Worm (Caenorhabditis elegans) whole organism, young adult: ENCODE measurements around the gene C33D9.3.

ENCODE experiments used
- B0336.3 ChIP-seq: fragments of 200-800 bp; sonication (Bioruptor generic); IDR thresholded peaks from 2 replicates; pipeline ENCODE4 v1.3.6; 2022; ENCODE audit warnings: missing genetic modification characterization, missing compliant biosample characterization
- C17E4.6 ChIP-seq: fragments of 200-800 bp; sonication (Bioruptor generic); IDR thresholded peaks from 2 replicates; pipeline ENCODE4 v1.3.6; 2022; ENCODE audit warnings: missing genetic modification reagents, missing genetic modification characterization, missing compliant biosample characterization
- F23B12.7 ChIP-seq: sonication (generic microtip); optimal IDR thresholded peaks from 2 replicates; lab custom pipeline; 2017; ENCODE audit warnings: missing genetic modification characterization, mild to moderate bottlenecking, missing compliant biosample characterization, antibody characterized with exemption, moderate library complexity; ENCODE audit not compliant: insufficient read depth
- F33H1.4 ChIP-seq: fragments of 200-800 bp; sonication (Bioruptor generic); IDR thresholded peaks from 2 replicates; pipeline ENCODE4 v1.3.6; 2022; ENCODE audit warnings: missing genetic modification reagents, missing genetic modification characterization, missing compliant biosample characterization
- F39B2.1 ChIP-seq: fragments of 200-800 bp; sonication (Bioruptor generic); IDR thresholded peaks from 2 replicates; pipeline ENCODE4 v1.3.6; 2022; ENCODE audit warnings: missing genetic modification reagents, missing genetic modification characterization, missing compliant biosample characterization
- F52B5.7 ChIP-seq: sonication (generic microtip); optimal IDR thresholded peaks from 2 replicates; lab custom pipeline; 2016; ENCODE audit warnings: mild to moderate bottlenecking, missing genetic modification characterization, missing compliant biosample characterization
- F57C9.4 ChIP-seq: sonication (generic microtip); optimal IDR thresholded peaks from 2 replicates; lab custom pipeline; 2017; ENCODE audit warnings: mild to moderate bottlenecking, missing genetic modification characterization, missing compliant biosample characterization
- K12H6.12 ChIP-seq: fragments of 200-800 bp; sonication (Bioruptor generic); optimal IDR thresholded peaks from 2 replicates; lab custom pipeline; 2018; ENCODE audit warnings: mild to moderate bottlenecking, missing genetic modification characterization, missing compliant biosample characterization
- T07F8.4 ChIP-seq: sonication (generic microtip); optimal IDR thresholded peaks from 2 replicates; lab custom pipeline; 2016; ENCODE audit warnings: mild to moderate bottlenecking, missing genetic modification characterization, moderate library complexity, missing compliant biosample characterization
- Y67H2A.10 ChIP-seq: fragments of 200-800 bp; sonication (Bioruptor generic); conservative IDR thresholded peaks from 2 replicates; pipeline ENCODE4 v1.3.6; 2022; ENCODE audit warnings: missing genetic modification reagents, missing genetic modification characterization, missing compliant biosample characterization
- Y79H2A.3 ChIP-seq: fragments of 200-800 bp; sonication (Bioruptor generic); conservative IDR thresholded peaks from 2 replicates; pipeline ENCODE4 v1.3.6; 2022; ENCODE audit warnings: missing genetic modification reagents, missing genetic modification characterization, missing compliant biosample characterization
- Y95B8A.8 ChIP-seq: fragments of 200-800 bp; sonication (Bioruptor generic); IDR thresholded peaks from 2 replicates; pipeline ENCODE4 v1.3.6; 2022; ENCODE audit warnings: missing genetic modification reagents, missing genetic modification characterization, missing compliant biosample characterization
- ama-1 ChIP-seq, 3 experiments: fragments of 150-350 bp in 1 of 3; sonication (generic microtip) in 2 of 3; optimal IDR thresholded peaks; 2 replicates each; lab custom pipeline; 2014 to 2018; ENCODE audit warnings: missing biosample characterization in 2 of 3, missing genetic modification characterization in 2 of 3, missing genetic modification reagents in 2 of 3
- attf-3 ChIP-seq: fragments of 200-800 bp; sonication (Bioruptor generic); conservative IDR thresholded peaks from 2 replicates; pipeline ENCODE4 v1.3.6; 2022; ENCODE audit warnings: missing genetic modification reagents, missing genetic modification characterization, missing compliant biosample characterization
- attf-5 ChIP-seq: fragments of 200-800 bp; sonication (Bioruptor generic); optimal IDR thresholded peaks from 2 replicates; lab custom pipeline; 2018; ENCODE audit warnings: mild to moderate bottlenecking, missing genetic modification characterization, missing compliant biosample characterization
- bed-2 ChIP-seq: fragments of 200-800 bp; sonication (Bioruptor generic); IDR thresholded peaks from 2 replicates; pipeline ENCODE4 v1.3.6; 2022; ENCODE audit warnings: missing genetic modification reagents, missing genetic modification characterization, missing compliant biosample characterization
- cebp-1 ChIP-seq, 2 experiments: fragments of 200-800 bp in 1 of 2; sonication (Bioruptor generic) in 1 of 2; sonication (generic microtip) in 1 of 2; IDR thresholded peaks in 1 of 2; optimal IDR thresholded peaks in 1 of 2; 2 replicates each; pipeline versions ENCODE4 v1.3.6 to Lab custom; 2017 to 2022; ENCODE audit warnings: missing compliant biosample characterization in 2 of 2, missing genetic modification characterization in 2 of 2, mild to moderate bottlenecking in 1 of 2, missing genetic modification reagents in 1 of 2, moderate library complexity in 1 of 2
- cebp-2 ChIP-seq: fragments of 200-800 bp; sonication (Bioruptor generic); IDR thresholded peaks from 2 replicates; pipeline ENCODE4 v1.3.6; 2022; ENCODE audit warnings: missing genetic modification characterization, missing compliant biosample characterization
- fkh-3 ChIP-seq: sonication (generic microtip); optimal IDR thresholded peaks from 2 replicates; lab custom pipeline; 2016; ENCODE audit warnings: mild to moderate bottlenecking, missing genetic modification characterization, missing compliant biosample characterization
- hlh-12 ChIP-seq: sonication (generic microtip); optimal IDR thresholded peaks from 2 replicates; lab custom pipeline; 2016; ENCODE audit warnings: missing genetic modification characterization, missing compliant biosample characterization
- hmg-1.2 ChIP-seq: fragments of 200-800 bp; sonication (Bioruptor generic); IDR thresholded peaks from 2 replicates; pipeline ENCODE4 v1.3.6; 2022; ENCODE audit warnings: missing genetic modification reagents, missing genetic modification characterization, missing compliant biosample characterization
- lag-1 ChIP-seq: fragments of 200-800 bp; sonication (Bioruptor generic); IDR thresholded peaks from 2 replicates; pipeline ENCODE4 v1.3.6; 2022; ENCODE audit warnings: missing genetic modification reagents, missing genetic modification characterization, missing compliant biosample characterization
- let-526 ChIP-seq: fragments of 200-800 bp; sonication (Bioruptor generic); IDR thresholded peaks from 2 replicates; pipeline ENCODE4 v1.3.6; 2022; ENCODE audit warnings: missing genetic modification reagents, missing genetic modification characterization, missing compliant biosample characterization
- let-607 ChIP-seq, 2 experiments: fragments of 200-800 bp in 1 of 2; sonication (Bioruptor generic) in 1 of 2; sonication (generic microtip) in 1 of 2; optimal IDR thresholded peaks; 2 replicates each; lab custom pipeline; 2016 to 2018; ENCODE audit warnings: mild to moderate bottlenecking in 2 of 2, missing compliant biosample characterization in 2 of 2, missing genetic modification characterization in 2 of 2, moderate library complexity in 2 of 2, missing genotype in 1 of 2
- lin-26 ChIP-seq: fragments of 200-800 bp; sonication (Bioruptor generic); IDR thresholded peaks from 2 replicates; pipeline ENCODE4 v1.3.6; 2022; ENCODE audit warnings: missing genetic modification reagents, missing genetic modification characterization, missing compliant biosample characterization
- madf-10 ChIP-seq: sonication (generic microtip); optimal IDR thresholded peaks from 2 replicates; lab custom pipeline; 2016; ENCODE audit warnings: mild to moderate bottlenecking, missing genetic modification characterization, missing compliant biosample characterization
- madf-6 ChIP-seq: fragments of 200-800 bp; sonication (Bioruptor generic); IDR thresholded peaks from 2 replicates; pipeline ENCODE4 v1.3.6; 2022; ENCODE audit warnings: missing genetic modification reagents, missing genetic modification characterization, missing compliant biosample characterization
- mcd-1 ChIP-seq: fragments of 200-800 bp; sonication (Bioruptor generic); IDR thresholded peaks from 2 replicates; pipeline ENCODE4 v1.3.6; 2022; ENCODE audit warnings: missing genetic modification reagents, missing genetic modification characterization, missing compliant biosample characterization
- mes-4 ChIP-seq: sonication (generic microtip); optimal IDR thresholded peaks from 2 replicates; lab custom pipeline; 2016; ENCODE audit warnings: missing genotype, missing genetic modification characterization, missing compliant biosample characterization
- nfya-1 ChIP-seq: sonication (generic microtip); optimal IDR thresholded peaks from 2 replicates; lab custom pipeline; 2017; ENCODE audit warnings: antibody characterized with exemption, missing compliant biosample characterization, missing genetic modification characterization, borderline replicate concordance; ENCODE audit not compliant: insufficient read depth
- nfya-2 ChIP-seq: fragments of 200-800 bp; sonication (Bioruptor generic); IDR thresholded peaks from 2 replicates; pipeline ENCODE4 v1.3.6; 2022; ENCODE audit warnings: missing genetic modification reagents, missing genetic modification characterization, missing compliant biosample characterization
- nhr-27 ChIP-seq: fragments of 200-800 bp; sonication (Bioruptor generic); optimal IDR thresholded peaks from 2 replicates; lab custom pipeline; 2018; ENCODE audit warnings: mild to moderate bottlenecking, missing genetic modification characterization, moderate library complexity, missing compliant biosample characterization
- sea-2 ChIP-seq: fragments of 200-800 bp; sonication (Bioruptor generic); IDR thresholded peaks from 2 replicates; pipeline ENCODE4 v1.3.6; 2022; ENCODE audit warnings: missing genetic modification characterization, missing compliant biosample characterization
- somi-1 ChIP-seq: fragments of 200-800 bp; sonication (Bioruptor generic); optimal IDR thresholded peaks from 2 replicates; lab custom pipeline; 2018; ENCODE audit warnings: mild to moderate bottlenecking, missing genetic modification characterization, missing compliant biosample characterization
- tbp1 ChIP-seq: fragments of 200-800 bp; sonication (Bioruptor generic); optimal IDR thresholded peaks from 2 replicates; lab custom pipeline; 2018; ENCODE audit warnings: mild to moderate bottlenecking, missing genetic modification characterization, missing compliant biosample characterization
- zim-3 ChIP-seq: sonication (generic microtip); optimal IDR thresholded peaks from 2 replicates; lab custom pipeline; 2017; ENCODE audit warnings: mild to moderate bottlenecking, missing genetic modification characterization, moderate library complexity, missing compliant biosample characterization
- ztf-25 ChIP-seq: fragments of 200-800 bp; sonication (Bioruptor generic); IDR thresholded peaks from 2 replicates; pipeline ENCODE4 v1.3.6; 2022; ENCODE audit warnings: missing genetic modification reagents, missing genetic modification characterization, missing compliant biosample characterization

The C33D9.3 gene

ce11 chrIV:8769539-8769938 is 23.2 kb downstream of the C33D9.3 start, which contains the start of gene F20C5.5:
F20C5.5 (minus strand) TSS chrIV:8769639.
- TF ChIP-seq madf-6 (GFP tag; lab: Robert Waterston, UW): no peak
- no peak for TF ChIP-seq F23B12.7 (tag; lab: Kevin White, UChicago)
- no peak for TF ChIP-seq B0336.3 (GFP tag; lab: Robert Waterston, UW)
- TF ChIP-seq T07F8.4 (tag; lab: Kevin White, UChicago): no peak
- no peak for TF ChIP-seq mes-4 (tag; lab: Kevin White, UChicago)
- no peak for TF ChIP-seq Y95B8A.8 (GFP tag; lab: Robert Waterston, UW)
- TF ChIP-seq hlh-12 (tag; lab: Kevin White, UChicago): no peak

ce11 chrIV:8764567-8764966 is 28.1 kb downstream of the C33D9.3 start, which contains the start of gene cdc-50.B:
cdc-50.B (plus strand) TSS chrIV:8764867.
- TF ChIP-seq F52B5.7 (no peak), B0336.3 (GFP tag; lab: Robert Waterston, UW) (no peak), C17E4.6 (GFP tag; lab: Robert Waterston, UW) (no peak)

- TF ChIP-seq sea-2 (GFP tag; lab: Robert Waterston, UW) (no peak), mcd-1 (GFP tag; lab: Robert Waterston, UW) (no peak), hmg-1.2 (GFP tag; lab: Robert Waterston, UW) (peak; percentile 60; the same call in 1 of the 2 replicates), lag-1 (no peak), Y79H2A.3 (GFP tag; lab: Robert Waterston, UW) (no peak), madf-10 (peak; percentile 88), ztf-25 (GFP tag; lab: Robert Waterston, UW) (no peak)
These were observed 30.2 kb downstream of the C33D9.3 start for ce11 chrIV:8762471-8762870.

DNA sequence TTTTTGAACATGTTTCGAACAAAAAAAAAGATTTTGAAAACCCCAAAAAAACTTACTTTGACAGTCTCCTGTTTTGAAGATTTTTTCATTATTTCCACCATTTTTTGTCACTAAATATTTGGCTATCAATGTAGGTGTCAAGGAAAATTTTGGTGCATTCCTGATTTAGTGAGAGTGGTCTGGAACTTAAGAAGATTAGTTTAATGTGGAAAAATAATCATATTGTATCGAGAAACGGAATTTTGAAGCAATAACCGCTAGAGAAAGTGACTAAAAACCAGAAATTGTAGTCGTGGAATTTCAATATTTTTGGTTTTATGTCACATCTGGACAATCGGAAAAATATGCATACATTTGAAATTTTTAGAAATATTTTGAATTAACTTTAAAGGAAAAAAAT is 30.8 kb downstream of the C33D9.3 start, which contains the start of the genes F20C5.11 and klp-11:
TSS of gene F20C5.11 (minus strand) at position 101 of the 400 bp plus-strand sequence.
TSS of gene klp-11 (minus strand) at position 171 of the 400 bp plus-strand sequence.
- TF ChIP-seq attf-3 (GFP tag; lab: Robert Waterston, UW) (no peak), cebp-1 (GFP tag; IDR thresholded peaks at IDR 0.05; lab: Robert Waterston, UW) (no peak), cebp-1 (tag; optimal IDR thresholded peaks at IDR 0.05; lab: Kevin White, UChicago) (no peak), bed-2 (no peak), F33H1.4 (GFP tag; lab: Robert Waterston, UW) (no peak), ama-1 (optimal IDR thresholded peaks at IDR 0.05; lab: Kevin White, UChicago) (no peak), ama-1 (GFP tag; optimal IDR thresholded peaks at IDR 0.05; lab: Kevin White, UChicago) (no peak), B0336.3 (GFP tag; lab: Robert Waterston, UW) (no peak), nhr-27 (tag; lab: Kevin White, UChicago) (no peak), fkh-3 (tag; lab: Kevin White, UChicago) (no peak), T07F8.4 (tag; lab: Kevin White, UChicago) (no peak), cebp-2 (no peak), tbp1 (GFP tag; lab: Kevin White, UChicago) (no peak), zim-3 (tag; lab: Kevin White, UChicago) (no peak), K12H6.12 (tag; lab: Kevin White, UChicago) (no peak), F57C9.4 (no peak), let-607 (tag; optimal IDR thresholded peaks at IDR 0.05; lab: Kevin White, UChicago) (no peak)

- TF ChIP-seq F23B12.7 (tag; lab: Kevin White, UChicago) (no peak), lin-26 (no peak), hmg-1.2 (GFP tag; lab: Robert Waterston, UW) (peak; percentile 47; the same call in 1 of the 2 replicates), F39B2.1 (GFP tag; lab: Robert Waterston, UW) (no peak), nfya-1 (tag; lab: Kevin White, UChicago) (no peak), let-526 (GFP tag; lab: Robert Waterston, UW) (no peak), somi-1 (no peak), Y67H2A.10 (GFP tag; lab: Robert Waterston, UW) (no peak), nfya-2 (no peak), attf-5 (GFP tag; lab: Kevin White, UChicago) (no peak), madf-10 (peak; percentile 99)
These were observed 34.1 kb downstream of the C33D9.3 start for ce11 chrIV:8758620-8759019.
